Worm (Caenorhabditis elegans) whole organism, L4/young adult: ENCODE results near the gene lelo-2.

Source experiments
- W03F9.2 ChIP-seq: fragments of 150-350 bp; optimal IDR thresholded peaks from 2 replicates; lab custom pipeline; 2014; ENCODE audit warnings: missing biosample characterization, missing genetic modification characterization
- him-1 ChIP-seq: sonication (generic microtip); optimal IDR thresholded peaks from 2 replicates; lab custom pipeline; 2016; ENCODE audit warnings: missing genotype, missing genetic modification reagents, missing genetic modification characterization, missing compliant biosample characterization

DNA sequence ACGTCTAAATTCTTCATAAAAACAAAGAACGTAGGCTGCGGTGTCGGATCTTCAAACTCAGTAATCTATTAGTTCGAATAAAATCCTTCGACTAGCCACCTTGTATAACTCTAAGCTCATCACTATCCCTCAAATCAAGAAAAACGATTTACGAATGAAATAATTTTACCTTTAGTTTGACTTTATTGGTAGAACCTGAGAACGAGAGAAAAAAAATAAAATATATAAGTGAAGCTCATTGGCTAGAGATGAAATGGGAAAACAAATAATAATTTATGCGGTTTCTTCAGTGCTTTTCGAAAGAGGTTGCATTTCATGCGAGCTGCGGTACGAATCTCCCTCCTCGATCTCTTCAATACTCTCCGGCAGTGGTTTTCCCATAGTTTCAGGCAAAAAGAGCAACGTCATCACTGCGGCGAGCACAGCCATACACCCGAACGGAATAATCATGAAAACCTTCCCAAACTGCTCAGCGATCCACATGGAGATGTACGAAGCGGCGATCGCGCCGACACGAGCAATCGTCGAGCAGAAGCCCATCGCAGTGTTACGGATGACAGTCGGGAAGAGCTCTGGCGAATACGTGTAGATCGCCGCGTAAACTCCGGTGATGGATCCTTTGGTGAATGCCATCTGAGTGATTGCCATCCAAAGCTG lies 7.2 kb downstream of the lelo-2 start:
- TF ChIP-seq him-1 (tag; lab: Kevin White, UChicago) = no peak
- no peak for TF ChIP-seq W03F9.2 (tag; lab: Kevin White, UChicago)
